Worm (Caenorhabditis elegans) whole organism, young adult: ENCODE results near the gene nhr-114.

ENCODE experiments used
- F33H1.4 ChIP-seq: fragments of 200-800 bp; sonication (Bioruptor generic); IDR thresholded peaks from 2 replicates; pipeline ENCODE4 v1.3.6; 2022; ENCODE audit warnings: missing genetic modification reagents, missing genetic modification characterization, missing compliant biosample characterization
- F37B4.10 ChIP-seq: fragments of 200-800 bp; sonication (Bioruptor generic); IDR thresholded peaks from 2 replicates; pipeline ENCODE4 v1.3.6; 2022; ENCODE audit warnings: missing genetic modification characterization, missing compliant biosample characterization
- cebp-1 ChIP-seq, 2 experiments: fragments of 200-800 bp in 1 of 2; sonication (Bioruptor generic) in 1 of 2; sonication (generic microtip) in 1 of 2; IDR thresholded peaks in 1 of 2; optimal IDR thresholded peaks in 1 of 2; 2 replicates each; pipeline versions ENCODE4 v1.3.6 to Lab custom; 2017 to 2022; ENCODE audit warnings: missing compliant biosample characterization in 2 of 2, missing genetic modification characterization in 2 of 2, mild to moderate bottlenecking in 1 of 2, missing genetic modification reagents in 1 of 2, moderate library complexity in 1 of 2
- nfya-2 ChIP-seq: fragments of 200-800 bp; sonication (Bioruptor generic); IDR thresholded peaks from 2 replicates; pipeline ENCODE4 v1.3.6; 2022; ENCODE audit warnings: missing genetic modification reagents, missing genetic modification characterization, missing compliant biosample characterization
- rec-8 ChIP-seq, 2 experiments: sonication (generic microtip); optimal IDR thresholded peaks; 2 replicates each; lab custom pipeline; 2016; ENCODE audit warnings: mild to moderate bottlenecking in 2 of 2, missing genetic modification characterization in 2 of 2, missing genetic modification reagents in 2 of 2, missing genotype in 2 of 2, missing biosample characterization in 1 of 2, missing compliant biosample characterization in 1 of 2, moderate library complexity in 1 of 2
- rpc-1 ChIP-seq, 2 experiments: fragments of 150-350 bp in 1 of 2; sonication (generic microtip) in 1 of 2; optimal IDR thresholded peaks; 2 replicates each; lab custom pipeline; 2014 to 2018; ENCODE audit warnings: missing biosample characterization in 1 of 2, missing genetic modification characterization in 1 of 2, missing genetic modification reagents in 1 of 2, missing genotype in 1 of 2
- sea-2 ChIP-seq: fragments of 200-800 bp; sonication (Bioruptor generic); IDR thresholded peaks from 2 replicates; pipeline ENCODE4 v1.3.6; 2022; ENCODE audit warnings: missing genetic modification characterization, missing compliant biosample characterization

DNA sequence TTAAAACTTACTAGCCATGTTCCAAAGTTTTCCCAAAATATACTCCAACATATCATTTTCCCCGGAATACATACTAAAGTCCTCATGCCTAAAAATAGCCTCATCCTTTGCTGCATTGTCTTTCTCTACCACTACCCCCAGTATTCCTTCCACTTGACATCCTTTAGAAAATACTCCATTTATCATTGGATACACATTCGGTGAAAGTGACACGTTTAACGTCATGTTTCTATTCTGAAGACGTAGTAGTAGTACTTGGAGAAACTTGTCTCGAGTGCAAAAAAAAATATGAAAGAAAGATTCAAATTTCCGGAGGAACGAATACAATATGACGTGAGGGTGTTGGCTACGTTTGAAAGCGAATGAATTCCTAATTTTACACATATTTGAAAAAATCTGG lies 29.9 kb downstream of the nhr-114 start:
- no peak for TF ChIP-seq sea-2 (GFP tag; lab: Robert Waterston, UW)
- TF ChIP-seq F37B4.10 = no peak
- no peak for TF ChIP-seq F33H1.4 (GFP tag; lab: Robert Waterston, UW)
- TF ChIP-seq rec-8 (tag; optimal IDR thresholded peaks at IDR 0.05; lab: Kevin White, UChicago) = no peak
- no peak for TF ChIP-seq rpc-1 (optimal IDR thresholded peaks at IDR 0.05; lab: Kevin White, UChicago)
- TF ChIP-seq rpc-1 (tag; optimal IDR thresholded peaks at IDR 0.05; lab: Kevin White, UChicago) = no peak
- TF ChIP-seq nfya-2 (GFP tag; lab: Robert Waterston, UW) = no peak
- TF ChIP-seq cebp-1 (GFP tag; IDR thresholded peaks at IDR 0.05; lab: Robert Waterston, UW) = no peak
- TF ChIP-seq cebp-1 (tag; optimal IDR thresholded peaks at IDR 0.05; lab: Kevin White, UChicago) = no peak
